Fruit fly (Drosophila melanogaster): Measurements from ENCODE around the gene CG12684.

The CG12684 gene

DNA sequence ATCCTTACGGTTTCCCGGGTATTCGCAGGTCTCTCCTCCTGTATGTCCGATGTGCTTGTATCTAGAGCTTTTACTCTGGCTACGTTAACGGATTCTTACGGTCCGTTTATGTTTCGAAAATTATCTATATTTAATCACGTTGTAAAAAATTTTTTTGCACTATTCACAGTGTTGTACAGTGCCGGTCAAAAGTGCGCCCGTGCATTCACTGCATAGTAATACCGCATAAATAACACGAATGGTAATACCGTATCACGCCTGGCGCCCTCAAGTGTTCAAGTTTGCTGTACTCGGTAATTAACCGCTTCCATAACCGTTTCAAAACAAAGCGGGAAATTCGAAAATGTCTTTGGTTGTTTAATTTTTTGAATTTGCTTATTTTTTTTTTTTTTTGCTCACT is 17.7 kb downstream of the CG12684 start, which contains the start of gene CG11444 (continued):
- TF ChIP-seq Vsx1 (GFP tag; optimal IDR thresholded peaks at IDR 0.05) (peak; percentile 22), zfh2 (GFP tag; optimal IDR thresholded peaks at IDR 0.05) (peak; percentile 58), pb (GFP tag; optimal IDR thresholded peaks at IDR 0.05) (peak; percentile 3), ab (GFP tag; optimal IDR thresholded peaks at IDR 0.05) (no peak), CG10366 (GFP tag; IDR thresholded peaks at IDR 0.05) (no peak), CG7271 (tag; optimal IDR thresholded peaks at IDR 0.05) (no peak), CG9727 (GFP tag; optimal IDR thresholded peaks at IDR 0.05) (no peak), crp (GFP tag; optimal IDR thresholded peaks at IDR 0.05) (no peak), CG9876 (GFP tag; optimal IDR thresholded peaks at IDR 0.05) (peak; percentile 33), CG12659 (GFP tag; optimal IDR thresholded peaks at IDR 0.05) (peak; percentile 77), CrebB (tag; optimal IDR thresholded peaks at IDR 0.05) (no peak), CG16815 (GFP tag; optimal IDR thresholded peaks at IDR 0.05) (no peak), run (tag; optimal IDR thresholded peaks at IDR 0.05) (no peak), h (optimal IDR thresholded peaks at IDR 0.05) (no peak), CG12236 (GFP tag; optimal IDR thresholded peaks at IDR 0.05) (no peak), klu (GFP tag; IDR thresholded peaks at IDR 0.05) (no peak), Dfd (GFP tag; optimal IDR thresholded peaks at IDR 0.05) (no peak), sug (tag; optimal IDR thresholded peaks at IDR 0.05) (peak; percentile 55), CG14014 (GFP tag; IDR thresholded peaks at IDR 0.05) (peak; percentile 32; the same call in 1 of the 2 replicates), CG30403 (GFP tag; optimal IDR thresholded peaks at IDR 0.05) (peak; percentile 43), CG18599 (GFP tag; optimal IDR thresholded peaks at IDR 0.05) (no peak), Camta (GFP tag; optimal IDR thresholded peaks at IDR 0.05) (peak; percentile 11), CG6689 (GFP tag; IDR thresholded peaks at IDR 0.05) (no peak), CG4854 (GFP tag; optimal IDR thresholded peaks at IDR 0.05) (no peak), sim (GFP tag; IDR thresholded peaks at IDR 0.05) (no peak), CG31224 (GFP tag; IDR thresholded peaks at IDR 0.05) (no peak), CG13123 (GFP tag; optimal IDR thresholded peaks at IDR 0.05) (no peak), cg (GFP tag; optimal IDR thresholded peaks at IDR 0.05) (no peak), Myb (GFP tag; optimal IDR thresholded peaks at IDR 0.05) (peak; percentile 72), fd64A (GFP tag; optimal IDR thresholded peaks at IDR 0.05) (no peak), Sry-δ (GFP tag; optimal IDR thresholded peaks at IDR 0.05) (peak; percentile 55), YL-1 (GFP tag; optimal IDR thresholded peaks at IDR 0.05) (peak; percentile 87), CG4730 (GFP tag; IDR thresholded peaks at IDR 0.05) (no peak), CG7963 (GFP tag; IDR thresholded peaks at IDR 0.05; ENCODE audit: partially characterized antibody) (no peak), Pdp1 (GFP tag; optimal IDR thresholded peaks at IDR 0.05) (peak; percentile 51 to 79), CG15269 (tag; optimal IDR thresholded peaks at IDR 0.05) (no peak), CG43689 (GFP tag; IDR thresholded peaks at IDR 0.05) (no peak), repo (GFP tag; optimal IDR thresholded peaks at IDR 0.05) (peak; percentile 22), dati (GFP tag; IDR thresholded peaks at IDR 0.05) (no peak), CG15514 (GFP tag; optimal IDR thresholded peaks at IDR 0.05) (peak; percentile 74), CG15073 (GFP tag; optimal IDR thresholded peaks at IDR 0.05) (no peak), CG6683 (GFP tag; optimal IDR thresholded peaks at IDR 0.05) (peak; percentile 4), lilli (GFP tag; optimal IDR thresholded peaks at IDR 0.05) (peak; percentile 39), Dip2 (GFP tag; IDR thresholded peaks at IDR 0.05) (peak; percentile 96), cas (GFP tag; IDR thresholded peaks at IDR 0.05) (no peak), dmrt99B (tag; optimal IDR thresholded peaks at IDR 0.05) (no peak), slp2 (GFP tag; optimal IDR thresholded peaks at IDR 0.05) (no peak), CkIIα-i1 (GFP tag; IDR thresholded peaks at IDR 0.05) (no peak), onecut (GFP tag; IDR thresholded peaks at IDR 0.05) (no peak), HLH4C (GFP tag; IDR thresholded peaks at IDR 0.05; ENCODE audit: partially characterized antibody) (no peak), B-H2 (GFP tag; optimal IDR thresholded peaks at IDR 0.05) (peak; percentile 70), pros (GFP tag; optimal IDR thresholded peaks at IDR 0.05) (no peak)

Measured in whole organism, embryonic.